Worm (Caenorhabditis elegans) whole organism, L1 larva: Measurements from ENCODE around the gene F29A7.4.
A peak's percentile ranks its signal among the peaks of the same experiment; 100 is the strongest.

Experiments used
- F16B12.6 ChIP-seq: fragments of 150-350 bp; optimal IDR thresholded peaks from 2 replicates; lab custom pipeline; 2014; ENCODE audit warnings: missing biosample characterization, missing genetic modification characterization
- aha-1 ChIP-seq: fragments of 150-350 bp; optimal IDR thresholded peaks from 2 replicates; lab custom pipeline; 2014; ENCODE audit warnings: missing biosample characterization, missing genetic modification characterization
- alr-1 ChIP-seq: fragments of 200-800 bp; sonication (Bioruptor generic); optimal IDR thresholded peaks from 2 replicates; lab custom pipeline; 2018; ENCODE audit warnings: borderline replicate concordance, mild to moderate bottlenecking, missing genetic modification characterization, missing compliant biosample characterization
- aly-2 ChIP-seq: fragments of 150-350 bp; optimal IDR thresholded peaks from 2 replicates; lab custom pipeline; 2014; ENCODE audit warnings: missing biosample characterization, missing genetic modification characterization
- blmp-1 ChIP-seq: fragments of 150-350 bp; optimal IDR thresholded peaks from 2 replicates; lab custom pipeline; 2014; ENCODE audit warnings: missing biosample characterization, missing genetic modification characterization
- ceh-8 ChIP-seq: fragments of 200-800 bp; sonication (Bioruptor generic); optimal IDR thresholded peaks from 2 replicates; lab custom pipeline; 2018; ENCODE audit warnings: mild to moderate bottlenecking, missing genetic modification characterization, moderate library complexity, missing compliant biosample characterization
- efl-1 ChIP-seq, 4 experiments: fragments of 150-350 bp; optimal IDR thresholded peaks in 3 of 4; peaks in 1 of 4; 1 replicate in 1 of 4; 2 replicates in 3 of 4; lab custom pipeline; 2014; ENCODE audit warnings: missing biosample characterization in 2 of 4, missing genetic modification characterization in 2 of 4, missing genetic modification reagents in 2 of 4
- egl-13 ChIP-seq: sonication (generic microtip); optimal IDR thresholded peaks from 2 replicates; lab custom pipeline; 2016; ENCODE audit warnings: missing genotype, missing genetic modification reagents, missing genetic modification characterization, missing compliant biosample characterization
- ets-5 ChIP-seq: fragments of 200-800 bp; sonication (Bioruptor generic); IDR thresholded peaks from 2 replicates; pipeline ENCODE4 v1.3.6; 2022; ENCODE audit warnings: missing genetic modification characterization, missing compliant biosample characterization
- fkh-10 ChIP-seq: sonication (generic microtip); optimal IDR thresholded peaks from 2 replicates; lab custom pipeline; 2017; ENCODE audit warnings: missing biosample characterization, missing genetic modification reagents, missing genetic modification characterization
- fkh-4 ChIP-seq: sonication (generic microtip); optimal IDR thresholded peaks from 2 replicates; lab custom pipeline; 2016; ENCODE audit warnings: missing compliant biosample characterization, missing genetic modification characterization, borderline replicate concordance
- hlh-17 ChIP-seq: fragments of 200-800 bp; sonication (Bioruptor generic); optimal IDR thresholded peaks from 2 replicates; lab custom pipeline; 2018; ENCODE audit warnings: missing genetic modification characterization, mild to moderate bottlenecking, missing compliant biosample characterization, moderate library complexity, borderline replicate concordance
- hlh-4 ChIP-seq: sonication (generic microtip); optimal IDR thresholded peaks from 2 replicates; lab custom pipeline; 2016; ENCODE audit warnings: mild to moderate bottlenecking, missing genetic modification characterization, missing compliant biosample characterization
- jun-1 ChIP-seq: fragments of 150-350 bp; optimal IDR thresholded peaks from 2 replicates; lab custom pipeline; 2014; ENCODE audit warnings: missing biosample characterization, missing genetic modification reagents, missing genetic modification characterization
- lin-13 ChIP-seq: fragments of 150-350 bp; optimal IDR thresholded peaks from 2 replicates; lab custom pipeline; 2014; ENCODE audit warnings: missing biosample characterization, missing genetic modification reagents, missing genetic modification characterization
- lin-15B ChIP-seq: fragments of 150-350 bp; sonication (generic microtip); optimal IDR thresholded peaks from 3 replicates; lab custom pipeline; 2014; ENCODE audit warnings: missing biosample characterization, missing genetic modification characterization
- lin-35 ChIP-seq, 2 experiments: fragments of 150-350 bp; optimal IDR thresholded peaks; 2 replicates each; lab custom pipeline; 2014; ENCODE audit warnings: missing biosample characterization in 2 of 2, missing genetic modification characterization in 2 of 2, missing genetic modification reagents in 2 of 2
- lir-3 ChIP-seq: sonication (generic microtip); optimal IDR thresholded peaks from 2 replicates; lab custom pipeline; 2016; ENCODE audit warnings: mild to moderate bottlenecking, missing genetic modification characterization, moderate library complexity, missing compliant biosample characterization; ENCODE audit not compliant: poor library complexity
- mef-2 ChIP-seq: fragments of 150-350 bp; optimal IDR thresholded peaks from 2 replicates; lab custom pipeline; 2014; ENCODE audit warnings: missing biosample characterization, missing genetic modification characterization
- mep-1 ChIP-seq: fragments of 150-350 bp; optimal IDR thresholded peaks from 2 replicates; lab custom pipeline; 2014; ENCODE audit warnings: missing biosample characterization, missing genetic modification characterization
- nhr-12 ChIP-seq: sonication (generic microtip); optimal IDR thresholded peaks from 2 replicates; lab custom pipeline; 2017; ENCODE audit warnings: missing biosample characterization, missing genetic modification characterization
- nhr-28 ChIP-seq: fragments of 150-350 bp; optimal IDR thresholded peaks from 2 replicates; lab custom pipeline; 2014; ENCODE audit warnings: missing biosample characterization, missing genetic modification characterization
- nhr-47 ChIP-seq: sonication (generic microtip); optimal IDR thresholded peaks from 2 replicates; lab custom pipeline; 2016; ENCODE audit warnings: mild to moderate bottlenecking, missing genetic modification characterization, moderate library complexity, missing compliant biosample characterization
- nhr-71 ChIP-seq: sonication (generic microtip); optimal IDR thresholded peaks from 2 replicates; lab custom pipeline; 2016; ENCODE audit warnings: mild to moderate bottlenecking, missing genetic modification characterization, moderate library complexity, missing compliant biosample characterization
- nhr-76 ChIP-seq: sonication (generic microtip); optimal IDR thresholded peaks from 2 replicates; lab custom pipeline; 2017; ENCODE audit warnings: missing biosample characterization, missing genetic modification characterization
- nhr-77 ChIP-seq: fragments of 150-350 bp; optimal IDR thresholded peaks from 2 replicates; lab custom pipeline; 2014; ENCODE audit warnings: missing biosample characterization, missing genetic modification characterization
- nhr-84 ChIP-seq: sonication (generic microtip); optimal IDR thresholded peaks from 2 replicates; lab custom pipeline; 2017; ENCODE audit warnings: missing biosample characterization, missing genetic modification characterization
- nhr-85 ChIP-seq: sonication (generic microtip); peaks from one replicate; lab custom pipeline; 2016; ENCODE audit warnings: missing genetic modification characterization, inconsistent platforms, missing compliant biosample characterization
- nhr-90 ChIP-seq: sonication (generic microtip); optimal IDR thresholded peaks from 2 replicates; lab custom pipeline; 2016; ENCODE audit warnings: mild to moderate bottlenecking, missing genetic modification characterization, missing compliant biosample characterization; ENCODE audit not compliant: poor library complexity
- pag-3 ChIP-seq: sonication (generic microtip); optimal IDR thresholded peaks from 2 replicates; lab custom pipeline; 2017; ENCODE audit warnings: missing genetic modification characterization, mild to moderate bottlenecking, missing compliant biosample characterization, antibody characterized with exemption, borderline replicate concordance; ENCODE audit not compliant: insufficient read depth
- pqm-1 ChIP-seq: sonication (generic microtip); optimal IDR thresholded peaks from 3 replicates; lab custom pipeline; 2017; ENCODE audit warnings: missing biosample characterization, missing genetic modification characterization
- rnt-1 ChIP-seq: sonication (generic microtip); optimal IDR thresholded peaks from 2 replicates; lab custom pipeline; 2016; ENCODE audit warnings: mild to moderate bottlenecking, missing genetic modification characterization, moderate library complexity, missing compliant biosample characterization
- snu-23 ChIP-seq: sonication (generic microtip); optimal IDR thresholded peaks from 2 replicates; lab custom pipeline; 2016; ENCODE audit warnings: missing genetic modification characterization, missing compliant biosample characterization
- tbx-2 ChIP-seq: sonication (generic microtip); optimal IDR thresholded peaks from 2 replicates; lab custom pipeline; 2016; ENCODE audit warnings: missing genetic modification characterization, missing compliant biosample characterization
- tlp-1 ChIP-seq: fragments of 150-350 bp; optimal IDR thresholded peaks from 2 replicates; lab custom pipeline; 2014; ENCODE audit warnings: missing biosample characterization, missing genetic modification characterization
- unc-130 ChIP-seq: fragments of 150-350 bp; optimal IDR thresholded peaks from 2 replicates; lab custom pipeline; 2017; ENCODE audit warnings: missing biosample characterization, missing genetic modification characterization, inconsistent platforms
- unc-30 ChIP-seq: sonication (generic microtip); optimal IDR thresholded peaks from 2 replicates; lab custom pipeline; 2017; ENCODE audit warnings: missing biosample characterization, missing genetic modification characterization
- unc-62 ChIP-seq: fragments of 150-350 bp; optimal IDR thresholded peaks from 2 replicates; lab custom pipeline; 2014; ENCODE audit warnings: missing biosample characterization, missing genetic modification reagents, missing genetic modification characterization
- unc-86 ChIP-seq: sonication (generic microtip); optimal IDR thresholded peaks from 2 replicates; lab custom pipeline; 2016; ENCODE audit warnings: missing genetic modification characterization, missing compliant biosample characterization
- unc-98 ChIP-seq: fragments of 200-800 bp; sonication (Bioruptor generic); IDR thresholded peaks from 2 replicates; pipeline ENCODE4 v1.3.6; 2022; ENCODE audit warnings: missing genetic modification characterization, missing compliant biosample characterization
- xbp-1 ChIP-seq: sonication (generic microtip); optimal IDR thresholded peaks from 2 replicates; lab custom pipeline; 2016; ENCODE audit warnings: missing genetic modification characterization, missing compliant biosample characterization
- zip-4 ChIP-seq: fragments of 200-800 bp; sonication (Bioruptor generic); optimal IDR thresholded peaks from 2 replicates; lab custom pipeline; 2018; ENCODE audit warnings: mild to moderate bottlenecking, missing genetic modification characterization, moderate library complexity, missing compliant biosample characterization
- ztf-4 ChIP-seq: fragments of 150-350 bp; optimal IDR thresholded peaks from 2 replicates; lab custom pipeline; 2014; ENCODE audit warnings: missing biosample characterization, missing genetic modification characterization

F29A7.4 gene

ce11 chrII:2787031-2787512 lies 37.3 kb downstream of the F29A7.4 start, which contains the start of the genes F08D12.12 and srpa-72 (continued):
- peak; percentile 64 for TF ChIP-seq unc-130
- TF ChIP-seq nhr-71 (tag; lab: Kevin White, UChicago) = no peak
- TF ChIP-seq rnt-1 (tag; lab: Kevin White, UChicago) = no peak
- TF ChIP-seq xbp-1 (tag; lab: Kevin White, UChicago) = peak; percentile 27
- TF ChIP-seq F16B12.6 (tag; lab: Kevin White, UChicago) = peak; percentile 91
- no peak for TF ChIP-seq fkh-10 (GFP tag; lab: Kevin White, UChicago)
- TF ChIP-seq mef-2 = no peak
- no peak for TF ChIP-seq unc-98
- TF ChIP-seq unc-30 (tag; lab: Kevin White, UChicago) = no peak
- TF ChIP-seq nhr-85 (tag; lab: Kevin White, UChicago) = no peak
- TF ChIP-seq nhr-76 (tag; lab: Kevin White, UChicago) = no peak
- TF ChIP-seq pqm-1 (tag; lab: Kevin White, UChicago) = no peak
- no peak for TF ChIP-seq tlp-1 (tag; lab: Kevin White, UChicago)
- TF ChIP-seq lin-13 (GFP tag; lab: Kevin White, UChicago) = peak; percentile 27
- TF ChIP-seq ztf-4 (tag; lab: Kevin White, UChicago) = no peak
- no peak for TF ChIP-seq nhr-12 (tag; lab: Kevin White, UChicago)
- no peak for TF ChIP-seq egl-13 (tag; lab: Kevin White, UChicago)
- TF ChIP-seq jun-1 (tag; lab: Kevin White, UChicago) = no peak
- TF ChIP-seq aly-2 (tag; lab: Kevin White, UChicago) = no peak
- TF ChIP-seq aha-1 (tag; lab: Kevin White, UChicago) = no peak
- TF ChIP-seq snu-23 (GFP tag; lab: Kevin White, UChicago) = peak; percentile 48
- TF ChIP-seq unc-86 (tag; lab: Kevin White, UChicago) = no peak
- no peak for TF ChIP-seq nhr-90 (tag; lab: Kevin White, UChicago)
- peak; percentile 56 to 60 for TF ChIP-seq efl-1 (optimal IDR thresholded peaks at IDR 0.05; lab: Kevin White, UChicago)
- TF ChIP-seq efl-1 (GFP tag; optimal IDR thresholded peaks at IDR 0.05 in 1 of 2; lab: Kevin White, UChicago) = peak; percentile 53 to 95
- peak; percentile 29 to 61 for TF ChIP-seq lin-35 (GFP tag; optimal IDR thresholded peaks at IDR 0.05; lab: Kevin White, UChicago)
- TF ChIP-seq hlh-4 (tag; lab: Kevin White, UChicago) = no peak
- TF ChIP-seq ceh-8 (GFP tag; lab: Kevin White, UChicago) = no peak
- no peak for TF ChIP-seq blmp-1
- TF ChIP-seq tbx-2 (tag; lab: Kevin White, UChicago) = no peak
- TF ChIP-seq alr-1 (tag; lab: Kevin White, UChicago) = no peak
- no peak for TF ChIP-seq ets-5
- TF ChIP-seq fkh-4 (tag; lab: Kevin White, UChicago) = no peak

ce11 chrII:2787849-2788248 lies 38.1 kb downstream of the F29A7.4 start:
- no peak for TF ChIP-seq unc-98
- no peak for TF ChIP-seq tbx-2 (tag; lab: Kevin White, UChicago)
- TF ChIP-seq aly-2 (tag; lab: Kevin White, UChicago) = no peak
- no peak for TF ChIP-seq ets-5
- no peak for TF ChIP-seq blmp-1
- TF ChIP-seq zip-4 (GFP tag; lab: Kevin White, UChicago) = no peak
- TF ChIP-seq lin-13 (GFP tag; lab: Kevin White, UChicago) = no peak
- TF ChIP-seq nhr-47 (tag; lab: Kevin White, UChicago) = no peak
- no peak for TF ChIP-seq hlh-17 (GFP tag; lab: Kevin White, UChicago)
- TF ChIP-seq unc-30 (tag; lab: Kevin White, UChicago) = no peak
- no peak for TF ChIP-seq nhr-12 (tag; lab: Kevin White, UChicago)
- no peak for TF ChIP-seq efl-1 (optimal IDR thresholded peaks at IDR 0.05; lab: Kevin White, UChicago)
- no peak for TF ChIP-seq efl-1 (GFP tag; optimal IDR thresholded peaks at IDR 0.05 in 1 of 2; lab: Kevin White, UChicago)

- TF ChIP-seq pag-3 (no peak), pqm-1 (tag; lab: Kevin White, UChicago) (no peak), nhr-77 (tag; lab: Kevin White, UChicago) (no peak), nhr-84 (no peak), nhr-47 (tag; lab: Kevin White, UChicago) (no peak), unc-62 (GFP tag; lab: Kevin White, UChicago) (no peak), lin-15B (tag; lab: Kevin White, UChicago) (no peak), nhr-28 (tag; lab: Kevin White, UChicago) (no peak), lir-3 (tag; lab: Kevin White, UChicago) (no peak), fkh-4 (tag; lab: Kevin White, UChicago) (no peak), unc-30 (tag; lab: Kevin White, UChicago) (no peak), mep-1 (no peak)
These were observed 41.9 kb downstream of the F29A7.4 start for ce11 chrII:2791693-2792092.
